Fruit fly (Drosophila melanogaster) whole organism: ENCODE results near the gene wit.

Experiments used
- CG8478 ChIP-seq: fragments of >200 bp; optimal IDR thresholded peaks from 2 replicates; lab custom pipeline; 2018; ENCODE audit warnings: inconsistent platforms
- EcR ChIP-seq, 2 experiments: fragments of >200 bp; optimal IDR thresholded peaks; 2 replicates each; lab custom pipeline; 2017; ENCODE audit warnings: missing biosample characterization in 2 of 2, missing genetic modification characterization in 2 of 2, missing genetic modification reagents in 2 of 2
- pan ChIP-seq: fragments of >200 bp; optimal IDR thresholded peaks from 2 replicates; lab custom pipeline; 2017
- psq ChIP-seq: fragments of >200 bp; optimal IDR thresholded peaks from 2 replicates; lab custom pipeline; 2017
- usp ChIP-seq: fragments of >200 bp; optimal IDR thresholded peaks from 2 replicates; lab custom pipeline; 2017; ENCODE audit warnings: missing biosample characterization, missing genetic modification characterization, mixed read lengths

- TF ChIP-seq EcR (GFP tag; optimal IDR thresholded peaks at IDR 0.05; lab: Kevin White, UChicago), result no peak
- no peak for TF ChIP-seq pan (lab: Kevin White, UChicago)
- no peak for TF ChIP-seq psq
- TF ChIP-seq CG8478 (lab: Kevin White, UChicago), result no peak
- TF ChIP-seq usp (GFP tag; lab: Kevin White, UChicago), result no peak
These were observed 46.0 kb upstream of the wit start for dm6 chr3L:4117493-4117892.
